Worm (Caenorhabditis elegans) whole organism, L4/young adult: ENCODE results near the gene srbc-9.

Experiments
- dao-5 ChIP-seq: sonication (generic microtip); optimal IDR thresholded peaks from 2 replicates; lab custom pipeline; 2016; ENCODE audit warnings: missing genotype, missing genetic modification characterization, moderate library complexity, missing compliant biosample characterization
- him-1 ChIP-seq: sonication (generic microtip); optimal IDR thresholded peaks from 2 replicates; lab custom pipeline; 2016; ENCODE audit warnings: missing genotype, missing genetic modification reagents, missing genetic modification characterization, missing compliant biosample characterization

- TF ChIP-seq him-1 (no peak), dao-5 (no peak)
These were observed 38.8 kb downstream of the srbc-9 start, which contains the start of gene try-11 for ce11 chrV:7451421-7451820.
